Worm (Caenorhabditis elegans): ENCODE results near the gene slt-1.

DNA sequence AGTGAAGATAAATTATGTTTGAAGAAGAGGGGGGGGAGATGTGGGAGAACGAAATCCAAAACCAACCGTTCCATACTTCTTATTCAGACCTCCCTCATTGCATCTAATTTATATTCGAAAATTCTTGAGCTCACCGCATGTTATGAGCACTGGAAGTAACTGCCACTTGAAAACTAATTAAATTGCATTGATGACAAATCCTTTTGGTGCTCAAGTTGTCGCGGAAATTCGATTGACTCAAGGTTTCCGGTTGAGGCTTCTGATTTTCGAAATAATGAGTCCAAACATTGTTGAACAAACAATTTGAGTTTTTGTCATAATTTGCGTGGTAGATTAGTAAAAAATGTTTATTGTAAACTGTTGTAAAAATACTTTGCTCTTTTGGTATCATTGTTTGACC is 22.1 kb upstream of the slt-1 start:
- TF ChIP-seq nhr-12 (tag; optimal IDR thresholded peaks at IDR 0.05): no peak
- TF ChIP-seq mdl-1 (tag; optimal IDR thresholded peaks at IDR 0.05): no peak
- no peak for TF ChIP-seq nhr-6 (tag; optimal IDR thresholded peaks at IDR 0.05)
- no peak for TF ChIP-seq nhr-237 (tag; optimal IDR thresholded peaks at IDR 0.05)

Measured in whole organism, L2 larva.